Worm (Caenorhabditis elegans) whole organism, L3 larva: ENCODE measurements around the gene twk-33.
A peak's percentile ranks its signal among the peaks of the same experiment; 100 is the strongest.

ENCODE experiments used
- fos-1 ChIP-seq: fragments of 150-350 bp; optimal IDR thresholded peaks from 2 replicates; lab custom pipeline; 2014; ENCODE audit warnings: missing biosample characterization, missing genetic modification characterization
- jun-1 ChIP-seq: fragments of 150-350 bp; optimal IDR thresholded peaks from 2 replicates; lab custom pipeline; 2014; ENCODE audit warnings: missing biosample characterization, missing genetic modification reagents, missing genetic modification characterization
- nhr-28 ChIP-seq: fragments of 150-350 bp; optimal IDR thresholded peaks from 2 replicates; lab custom pipeline; 2014; ENCODE audit warnings: missing biosample characterization, missing genetic modification characterization
- nhr-67 ChIP-seq: fragments of 150-350 bp; optimal IDR thresholded peaks from 2 replicates; lab custom pipeline; 2014; ENCODE audit warnings: missing biosample characterization, missing genetic modification characterization
- nhr-76 ChIP-seq: fragments of 150-350 bp; sonication (generic microtip); optimal IDR thresholded peaks from 5 replicates; lab custom pipeline; 2014; ENCODE audit warnings: missing biosample characterization, missing genetic modification characterization
- pqm-1 ChIP-seq: fragments of 150-350 bp; optimal IDR thresholded peaks from 2 replicates; lab custom pipeline; 2017; ENCODE audit warnings: missing biosample characterization, missing genetic modification characterization, inconsistent platforms

DNA sequence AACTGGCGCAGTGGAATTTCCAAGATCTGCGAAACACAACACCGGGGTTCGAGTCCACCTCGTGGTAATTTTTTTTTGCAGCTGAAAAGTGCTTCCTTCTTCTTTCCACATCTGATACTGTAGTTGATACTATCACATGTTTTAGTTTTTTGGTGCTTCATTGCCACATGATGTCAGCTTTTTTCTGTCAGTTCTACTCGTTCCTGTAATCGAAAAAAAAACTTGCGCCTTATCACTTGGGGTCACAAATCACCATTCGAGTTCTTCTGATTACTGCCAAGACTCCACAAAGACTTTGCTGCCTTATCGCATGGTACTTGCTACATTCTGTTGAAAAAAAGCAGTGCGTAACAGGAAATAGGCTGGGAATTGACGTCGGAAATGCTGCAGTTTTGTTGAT lies 7.5 kb upstream of the twk-33 start:
- no peak for TF ChIP-seq fos-1 (tag; lab: Kevin White, UChicago)
- TF ChIP-seq pqm-1 (tag; lab: Kevin White, UChicago): peak; percentile 98
- no peak for TF ChIP-seq nhr-28
- TF ChIP-seq jun-1 (tag; lab: Kevin White, UChicago): peak; percentile 84
- TF ChIP-seq nhr-76 (tag; lab: Kevin White, UChicago): no peak
- no peak for TF ChIP-seq nhr-67
